Worm (Caenorhabditis elegans): ENCODE data around the gene sra-3.

ce11 chrII:9523539-9524224, 16.9 kb downstream of the sra-3 start, which contains the start of gene mex-6:
- TF ChIP-seq him-1 (tag; optimal IDR thresholded peaks at IDR 0.05) = no peak
- no peak for TF ChIP-seq dao-5 (tag; optimal IDR thresholded peaks at IDR 0.05)
